Worm (Caenorhabditis elegans) whole organism, L2 larva: ENCODE measurements around the gene F14D7.14.

Experiments
- C34F6.9 ChIP-seq: fragments of 150-350 bp; optimal IDR thresholded peaks from 2 replicates; lab custom pipeline; 2014; ENCODE audit warnings: missing biosample characterization, missing genetic modification characterization
- F13H6.1 ChIP-seq: sonication (generic microtip); optimal IDR thresholded peaks from 2 replicates; lab custom pipeline; 2016; ENCODE audit warnings: missing genetic modification characterization, missing compliant biosample characterization
- R02D3.7 ChIP-seq: fragments of 150-350 bp; optimal IDR thresholded peaks from 2 replicates; lab custom pipeline; 2014; ENCODE audit warnings: missing biosample characterization, missing genetic modification characterization
- Y55F3AM.14 ChIP-seq: fragments of 200-800 bp; sonication (Bioruptor generic); optimal IDR thresholded peaks from 2 replicates; lab custom pipeline; 2018; ENCODE audit warnings: mild to moderate bottlenecking, missing genetic modification characterization, missing compliant biosample characterization
- ZK546.5 ChIP-seq: sonication (generic microtip); optimal IDR thresholded peaks from 2 replicates; lab custom pipeline; 2017; ENCODE audit warnings: missing biosample characterization, missing genetic modification characterization
- alr-1 ChIP-seq: fragments of 150-350 bp; optimal IDR thresholded peaks from 2 replicates; lab custom pipeline; 2014; ENCODE audit warnings: missing biosample characterization, missing genetic modification characterization
- aly-2 ChIP-seq: fragments of 150-350 bp; optimal IDR thresholded peaks from 2 replicates; lab custom pipeline; 2014; ENCODE audit warnings: missing biosample characterization, missing genetic modification characterization
- ama-1 ChIP-seq: fragments of 150-350 bp; optimal IDR thresholded peaks from 2 replicates; lab custom pipeline; 2018; ENCODE audit warnings: inconsistent platforms
- blmp-1 ChIP-seq: sonication (generic microtip); optimal IDR thresholded peaks from 2 replicates; lab custom pipeline; 2017; ENCODE audit warnings: missing genetic modification characterization, mild to moderate bottlenecking, missing compliant biosample characterization, antibody characterized with exemption, moderate library complexity; ENCODE audit not compliant: insufficient read depth
- ceh-16 ChIP-seq: fragments of 150-350 bp; optimal IDR thresholded peaks from 2 replicates; lab custom pipeline; 2014; ENCODE audit warnings: missing biosample characterization, missing genetic modification characterization
- ceh-82 ChIP-seq: fragments of 150-350 bp; optimal IDR thresholded peaks from 2 replicates; lab custom pipeline; 2014; ENCODE audit warnings: missing biosample characterization, missing genetic modification characterization
- crh-2 ChIP-seq: sonication (generic microtip); optimal IDR thresholded peaks from 2 replicates; lab custom pipeline; 2017; ENCODE audit warnings: missing biosample characterization, missing genetic modification characterization
- dmd-4 ChIP-seq: sonication (generic microtip); optimal IDR thresholded peaks from 2 replicates; lab custom pipeline; 2017; ENCODE audit warnings: missing biosample characterization, missing genetic modification characterization
- egl-27 ChIP-seq: sonication (generic microtip); optimal IDR thresholded peaks from 3 replicates; lab custom pipeline; 2017; ENCODE audit warnings: missing biosample characterization, missing genetic modification reagents, missing genetic modification characterization
- elt-1 ChIP-seq: fragments of 150-350 bp; optimal IDR thresholded peaks from 2 replicates; lab custom pipeline; 2014; ENCODE audit warnings: missing biosample characterization, missing genetic modification characterization
- elt-3 ChIP-seq: sonication (generic microtip); optimal IDR thresholded peaks from 2 replicates; lab custom pipeline; 2017; ENCODE audit warnings: missing biosample characterization, missing genetic modification characterization
- fos-1 ChIP-seq: fragments of 150-350 bp; optimal IDR thresholded peaks from 2 replicates; lab custom pipeline; 2014; ENCODE audit warnings: missing biosample characterization, missing genetic modification characterization
- gmeb-1 ChIP-seq: fragments of 150-350 bp; optimal IDR thresholded peaks from 2 replicates; lab custom pipeline; 2014; ENCODE audit warnings: missing biosample characterization, missing genetic modification characterization
- lin-11 ChIP-seq: fragments of 150-350 bp; sonication (generic microtip); optimal IDR thresholded peaks from 2 replicates; lab custom pipeline; 2014; ENCODE audit warnings: missing biosample characterization, missing genetic modification characterization, inconsistent platforms, mixed read lengths
- lin-13 ChIP-seq: fragments of 150-350 bp; optimal IDR thresholded peaks from 2 replicates; lab custom pipeline; 2014; ENCODE audit warnings: missing biosample characterization, missing genetic modification reagents, missing genetic modification characterization
- lin-39 ChIP-seq: fragments of 150-350 bp; optimal IDR thresholded peaks from 2 replicates; lab custom pipeline; 2014; ENCODE audit warnings: missing biosample characterization, missing genetic modification reagents, missing genetic modification characterization
- lsy-2 ChIP-seq, 2 experiments: fragments of 150-350 bp in 1 of 2; sonication (generic microtip) in 1 of 2; optimal IDR thresholded peaks; 2 replicates each; lab custom pipeline; 2014 to 2017; ENCODE audit warnings: missing biosample characterization in 2 of 2, missing genetic modification characterization in 2 of 2
- mab-5 ChIP-seq: fragments of 150-350 bp; optimal IDR thresholded peaks from 2 replicates; lab custom pipeline; 2014; ENCODE audit warnings: missing biosample characterization, missing genetic modification characterization
- mbf-1 ChIP-seq: sonication (generic microtip); optimal IDR thresholded peaks from 2 replicates; lab custom pipeline; 2017; ENCODE audit warnings: missing biosample characterization, missing genetic modification characterization
- mdl-1 ChIP-seq, 2 experiments: fragments of 150-350 bp in 1 of 2; sonication (generic microtip) in 1 of 2; optimal IDR thresholded peaks; 2 replicates each; lab custom pipeline; 2017; ENCODE audit warnings: missing biosample characterization in 2 of 2, missing genetic modification characterization in 2 of 2
- nhr-10 ChIP-seq: sonication (generic microtip); optimal IDR thresholded peaks from 2 replicates; lab custom pipeline; 2017; ENCODE audit warnings: missing biosample characterization, missing genetic modification characterization
- nhr-11 ChIP-seq: fragments of 150-350 bp; optimal IDR thresholded peaks from 2 replicates; lab custom pipeline; 2014; ENCODE audit warnings: missing biosample characterization, missing genetic modification characterization
- nhr-12 ChIP-seq: fragments of 150-350 bp; optimal IDR thresholded peaks from 2 replicates; lab custom pipeline; 2014; ENCODE audit warnings: missing biosample characterization, missing genetic modification characterization
- nhr-129 ChIP-seq: fragments of 150-350 bp; optimal IDR thresholded peaks from 2 replicates; lab custom pipeline; 2014; ENCODE audit warnings: missing biosample characterization, missing genetic modification characterization
- nhr-21 ChIP-seq: fragments of 150-350 bp; optimal IDR thresholded peaks from 2 replicates; lab custom pipeline; 2014; ENCODE audit warnings: missing biosample characterization, missing genetic modification characterization
- nhr-23 ChIP-seq: fragments of 150-350 bp; optimal IDR thresholded peaks from 2 replicates; lab custom pipeline; 2014; ENCODE audit warnings: missing biosample characterization, missing genetic modification reagents, missing genetic modification characterization
- nhr-237 ChIP-seq: fragments of 150-350 bp; optimal IDR thresholded peaks from 2 replicates; lab custom pipeline; 2014; ENCODE audit warnings: missing biosample characterization, missing genetic modification characterization
- nhr-25 ChIP-seq: fragments of 150-350 bp; sonication (generic microtip); optimal IDR thresholded peaks from 3 replicates; lab custom pipeline; 2014; ENCODE audit warnings: missing biosample characterization, missing genetic modification characterization
- nhr-6 ChIP-seq: fragments of 150-350 bp; optimal IDR thresholded peaks from 2 replicates; lab custom pipeline; 2014; ENCODE audit warnings: missing biosample characterization, missing genetic modification characterization
- nhr-77 ChIP-seq: fragments of 150-350 bp; optimal IDR thresholded peaks from 2 replicates; lab custom pipeline; 2014; ENCODE audit warnings: missing biosample characterization, missing genetic modification characterization
- peb-1 ChIP-seq: fragments of 150-350 bp; optimal IDR thresholded peaks from 2 replicates; lab custom pipeline; 2014; ENCODE audit warnings: missing biosample characterization, missing genetic modification characterization
- sem-4 ChIP-seq: fragments of 150-350 bp; optimal IDR thresholded peaks from 2 replicates; lab custom pipeline; 2014; ENCODE audit warnings: missing biosample characterization, missing genetic modification reagents, missing genetic modification characterization
- skn-1 ChIP-seq: sonication (generic microtip); optimal IDR thresholded peaks from 2 replicates; lab custom pipeline; 2017; ENCODE audit warnings: missing biosample characterization, missing genetic modification characterization
- sma-3 ChIP-seq: sonication (generic microtip); optimal IDR thresholded peaks from 2 replicates; lab custom pipeline; 2016; ENCODE audit warnings: missing genetic modification reagents, missing genetic modification characterization, missing compliant biosample characterization
- sma-9 ChIP-seq, 2 experiments: fragments of 150-350 bp in 1 of 2; sonication (generic microtip) in 1 of 2; optimal IDR thresholded peaks; 2 replicates each; lab custom pipeline; 2014 to 2016; ENCODE audit warnings: missing genetic modification characterization in 2 of 2, mild to moderate bottlenecking in 1 of 2, missing biosample characterization in 1 of 2, missing compliant biosample characterization in 1 of 2, missing genetic modification reagents in 1 of 2, moderate library complexity in 1 of 2
- snpc-4 ChIP-seq: fragments of 150-350 bp; optimal IDR thresholded peaks from 2 replicates; lab custom pipeline; 2014; ENCODE audit warnings: missing biosample characterization, missing genetic modification characterization
- unc-39 ChIP-seq: fragments of 150-350 bp; optimal IDR thresholded peaks from 2 replicates; lab custom pipeline; 2014; ENCODE audit warnings: missing biosample characterization, missing genetic modification characterization
- unc-55 ChIP-seq: fragments of 150-350 bp; sonication (generic microtip); optimal IDR thresholded peaks from 3 replicates; lab custom pipeline; 2014; ENCODE audit warnings: missing biosample characterization, missing genetic modification reagents, missing genetic modification characterization
- unc-62 ChIP-seq: fragments of 150-350 bp; optimal IDR thresholded peaks from 2 replicates; lab custom pipeline; 2014; ENCODE audit warnings: missing biosample characterization, missing genetic modification reagents, missing genetic modification characterization
- zag-1 ChIP-seq: fragments of 150-350 bp; optimal IDR thresholded peaks from 2 replicates; lab custom pipeline; 2014; ENCODE audit warnings: missing biosample characterization, missing genetic modification characterization
- ztf-1 ChIP-seq: fragments of 200-800 bp; sonication (Bioruptor generic); conservative IDR thresholded peaks from 2 replicates; pipeline ENCODE4 v1.3.6; 2022; ENCODE audit warnings: missing genetic modification characterization, missing compliant biosample characterization
- ztf-4 ChIP-seq: fragments of 150-350 bp; optimal IDR thresholded peaks from 2 replicates; lab custom pipeline; 2014; ENCODE audit warnings: missing biosample characterization, missing genetic modification characterization

Gene F14D7.14

DNA sequence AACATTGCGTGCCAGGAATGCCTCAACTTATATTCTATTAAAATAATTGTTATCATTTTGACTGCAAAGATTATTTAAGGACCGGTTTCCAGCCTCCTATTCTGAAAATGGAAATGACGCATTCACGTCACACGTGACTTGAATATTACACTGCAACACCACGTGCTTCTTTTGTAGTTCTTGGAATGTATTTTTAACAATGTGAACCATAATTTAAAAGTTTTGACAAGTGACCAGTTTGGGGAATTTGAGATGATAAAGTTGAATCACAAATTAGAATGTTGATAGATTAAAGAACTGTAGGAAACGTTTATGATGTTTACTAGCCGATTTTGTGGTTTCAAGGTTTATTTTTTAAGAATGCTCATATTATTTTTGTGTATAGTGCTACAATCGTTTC lies 31.9 kb downstream of the F14D7.14 start, which contains the start of gene F47B8.10:
F47B8.10 (plus strand) TSS at position 301 of the 400 bp plus-strand sequence.
- TF ChIP-seq lin-39 (tag; lab: Kevin White, UChicago) (no peak), ZK546.5 (tag; lab: Kevin White, UChicago) (no peak), sma-9 (GFP tag; optimal IDR thresholded peaks at IDR 0.05; lab: Kevin White, UChicago) (no peak), sma-9 (tag; optimal IDR thresholded peaks at IDR 0.05; lab: Kevin White, UChicago) (no peak), elt-3 (tag; lab: Kevin White, UChicago) (no peak), Y55F3AM.14 (GFP tag; lab: Kevin White, UChicago) (no peak), alr-1 (no peak), unc-39 (tag; lab: Kevin White, UChicago) (no peak), nhr-129 (tag; lab: Kevin White, UChicago) (no peak), snpc-4 (tag; lab: Kevin White, UChicago) (no peak), nhr-11 (no peak), nhr-25 (tag; lab: Kevin White, UChicago) (no peak), lsy-2 (tag; optimal IDR thresholded peaks at IDR 0.05; lab: Kevin White, UChicago) (no peak)

DNA sequence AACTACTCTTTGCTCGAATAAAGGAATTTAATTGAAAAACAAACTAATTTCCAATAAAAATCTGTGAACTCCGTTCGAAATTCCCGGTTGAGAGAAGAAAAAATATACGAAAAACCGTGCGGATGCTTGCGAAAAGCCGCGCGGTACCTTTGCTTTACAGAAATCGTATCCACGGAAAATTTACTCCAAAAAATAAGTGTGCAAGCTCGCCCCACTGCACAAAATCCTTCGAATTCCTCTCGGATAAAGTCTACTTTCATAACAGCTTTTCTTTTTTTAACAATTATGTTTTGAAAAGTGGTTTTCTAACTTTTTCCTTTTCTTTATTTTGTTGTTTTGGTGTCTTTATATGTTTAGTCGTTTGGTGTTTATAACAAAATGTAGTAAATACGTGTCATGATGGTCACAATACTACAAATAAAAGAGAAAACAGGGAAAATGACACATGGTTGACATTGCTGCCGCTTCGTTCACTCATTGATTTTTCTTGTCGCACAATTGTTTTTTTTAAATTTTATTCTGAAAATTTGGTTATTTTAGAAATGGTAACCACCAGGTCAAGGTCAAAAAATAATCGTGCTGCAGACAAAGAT lies 37.6 kb downstream of the F14D7.14 start, which contains the start of gene cept-2:
cept-2 (plus strand) TSS at position 533 of the 593 bp plus-strand sequence.
- TF ChIP-seq peb-1 (tag; lab: Kevin White, UChicago), result no peak
- no peak for TF ChIP-seq nhr-6
- peak; percentile 91 for TF ChIP-seq nhr-21 (tag; lab: Kevin White, UChicago)
- peak; percentile 97 for TF ChIP-seq C34F6.9 (tag; lab: Kevin White, UChicago)
- no peak for TF ChIP-seq nhr-237 (tag; lab: Kevin White, UChicago)
- peak; percentile 30 for TF ChIP-seq R02D3.7 (tag; lab: Kevin White, UChicago)
- no peak for TF ChIP-seq ztf-1 (GFP tag; lab: Robert Waterston, UW)
- peak; percentile 43 for TF ChIP-seq dmd-4 (tag; lab: Kevin White, UChicago)
- peak; percentile 56 for TF ChIP-seq zag-1 (tag; lab: Kevin White, UChicago)
- TF ChIP-seq ama-1 (lab: Kevin White, UChicago), result peak; percentile 53
- peak; percentile 88 for TF ChIP-seq gmeb-1
- TF ChIP-seq sma-9 (GFP tag; optimal IDR thresholded peaks at IDR 0.05; lab: Kevin White, UChicago), result peak; percentile 94
- TF ChIP-seq sma-9 (tag; optimal IDR thresholded peaks at IDR 0.05; lab: Kevin White, UChicago), result no peak
- peak; percentile 76 for TF ChIP-seq fos-1
- no peak for TF ChIP-seq nhr-23 (tag; lab: Kevin White, UChicago)
- no peak for TF ChIP-seq nhr-10 (tag; lab: Kevin White, UChicago)
- peak; percentile 95 for TF ChIP-seq sem-4 (tag; lab: Kevin White, UChicago)
- TF ChIP-seq nhr-12 (tag; lab: Kevin White, UChicago), result no peak
- TF ChIP-seq crh-2 (tag; lab: Kevin White, UChicago), result peak; percentile 94
- TF ChIP-seq ceh-82 (tag; lab: Kevin White, UChicago), result peak; percentile 75
- no peak for TF ChIP-seq nhr-11
- peak; percentile 80 to 96 for TF ChIP-seq lsy-2 (tag; optimal IDR thresholded peaks at IDR 0.05; lab: Kevin White, UChicago)
- peak; percentile 93 for TF ChIP-seq F13H6.1
- TF ChIP-seq egl-27 (tag; lab: Kevin White, UChicago), result peak; percentile 72
- peak; percentile 96 for TF ChIP-seq lin-11 (tag; lab: Kevin White, UChicago)
- peak; percentile 95 for TF ChIP-seq sma-3 (GFP tag; lab: Kevin White, UChicago)
- peak; percentile 87 for TF ChIP-seq blmp-1 (tag; lab: Kevin White, UChicago)
- TF ChIP-seq ZK546.5 (tag; lab: Kevin White, UChicago), result peak; percentile 29
- TF ChIP-seq aly-2 (tag; lab: Kevin White, UChicago), result no peak
- TF ChIP-seq nhr-25 (tag; lab: Kevin White, UChicago), result no peak
- TF ChIP-seq snpc-4 (tag; lab: Kevin White, UChicago), result peak; percentile 87
- TF ChIP-seq elt-1 (tag; lab: Kevin White, UChicago), result no peak
- no peak for TF ChIP-seq lin-39 (tag; lab: Kevin White, UChicago)
- no peak for TF ChIP-seq unc-62 (GFP tag; lab: Kevin White, UChicago)
- no peak for TF ChIP-seq mbf-1
- peak; percentile 64 for TF ChIP-seq ceh-16 (tag; lab: Kevin White, UChicago)
- TF ChIP-seq unc-55 (GFP tag; lab: Kevin White, UChicago), result peak; percentile 100
- no peak for TF ChIP-seq elt-3 (tag; lab: Kevin White, UChicago)
- peak; percentile 95 for TF ChIP-seq nhr-129 (tag; lab: Kevin White, UChicago)
- peak; percentile 12 for TF ChIP-seq Y55F3AM.14 (GFP tag; lab: Kevin White, UChicago)
- TF ChIP-seq mdl-1 (tag; optimal IDR thresholded peaks at IDR 0.05; lab: Kevin White, UChicago), result peak in 1 of 2 experiments; percentile 46
- TF ChIP-seq alr-1, result no peak
- peak; percentile 94 for TF ChIP-seq lin-13 (GFP tag; lab: Kevin White, UChicago)
- peak; percentile 66 for TF ChIP-seq nhr-77
- peak; percentile 86 for TF ChIP-seq skn-1 (tag; lab: Kevin White, UChicago)
- peak; percentile 85 for TF ChIP-seq ztf-4
- TF ChIP-seq mab-5 (tag; lab: Kevin White, UChicago), result peak; percentile 88
- TF ChIP-seq unc-39 (tag; lab: Kevin White, UChicago), result no peak
